Fruit fly (Drosophila melanogaster) whole organism, embryonic: Measurements from ENCODE around the gene Atx-1.

ENCODE experiments used
- Antp ChIP-seq: fragments of 200-800 bp; sonication (Bioruptor generic); optimal IDR thresholded peaks from 3 replicates; lab custom pipeline; 2016; ENCODE audit warnings: missing biosample characterization, missing genetic modification characterization
- Bgb ChIP-seq: fragments of 200-800 bp; sonication (Bioruptor generic); IDR thresholded peaks from 2 replicates; pipeline ENCODE4 v1.3.6; 2022; ENCODE audit warnings: missing biosample characterization, missing genetic modification characterization; ENCODE audit not compliant: partially characterized antibody
- BtbVII ChIP-seq: fragments of 200-800 bp; sonication (Bioruptor generic); optimal IDR thresholded peaks from 3 replicates; lab custom pipeline; 2017; ENCODE audit warnings: missing biosample characterization, mild to moderate bottlenecking, missing genetic modification characterization
- C15 ChIP-seq: fragments of 200-800 bp; sonication (Bioruptor generic); IDR thresholded peaks from 3 replicates; pipeline ENCODE4 v1.3.6; 2022; ENCODE audit warnings: missing biosample characterization, missing genetic modification characterization
- CG10321 ChIP-seq: fragments of 200-800 bp; sonication (Bioruptor generic); IDR thresholded peaks from 2 replicates; pipeline ENCODE4 v1.3.6; 2022; ENCODE audit warnings: missing biosample characterization, missing genetic modification characterization
- CG10654 ChIP-seq: fragments of 200-800 bp; sonication (Bioruptor generic); optimal IDR thresholded peaks from 2 replicates; lab custom pipeline; 2016; ENCODE audit warnings: missing biosample characterization, missing genetic modification characterization
- CG11093 ChIP-seq: fragments of 200-800 bp; sonication (Bioruptor generic); IDR thresholded peaks from 3 replicates; pipeline ENCODE4 v1.3.6; 2022; ENCODE audit warnings: missing biosample characterization, missing genetic modification characterization
- CG12659 ChIP-seq: fragments of 200-800 bp; sonication (Bioruptor generic); optimal IDR thresholded peaks from 3 replicates; lab custom pipeline; 2017; ENCODE audit warnings: mild to moderate bottlenecking, missing biosample characterization, missing genetic modification reagents, missing genetic modification characterization
- CG12769 ChIP-seq: fragments of 200-800 bp; sonication (Bioruptor generic); optimal IDR thresholded peaks from 2 replicates; lab custom pipeline; 2019; ENCODE audit warnings: missing biosample characterization, mild to moderate bottlenecking, missing genetic modification characterization, moderate library complexity
- CG13287 ChIP-seq: fragments of 200-800 bp; sonication (Bioruptor generic); IDR thresholded peaks from 2 replicates; pipeline ENCODE4 v1.3.6; 2022; ENCODE audit warnings: missing biosample characterization, missing genetic modification characterization; ENCODE audit not compliant: partially characterized antibody
- CG15601 ChIP-seq: fragments of 200-800 bp; sonication (Bioruptor generic); optimal IDR thresholded peaks from 3 replicates; lab custom pipeline; 2019; ENCODE audit warnings: missing biosample characterization, mild to moderate bottlenecking, missing genetic modification characterization, moderate library complexity
- CG18599 ChIP-seq: fragments of 200-800 bp; sonication (Bioruptor generic); optimal IDR thresholded peaks from 3 replicates; lab custom pipeline; 2017; ENCODE audit warnings: missing biosample characterization, missing genetic modification characterization, mild to moderate bottlenecking, moderate library complexity, missing genetic modification reagents
- CG2875 ChIP-seq: fragments of 200-800 bp; sonication (Bioruptor generic); optimal IDR thresholded peaks from 2 replicates; lab custom pipeline; 2017; ENCODE audit warnings: missing biosample characterization, mild to moderate bottlenecking, missing genetic modification characterization, missing genetic modification reagents
- CG31365 ChIP-seq: fragments of 200-800 bp; sonication (Bioruptor generic); optimal IDR thresholded peaks from 2 replicates; lab custom pipeline; 2018; ENCODE audit warnings: missing biosample characterization, mild to moderate bottlenecking, missing genetic modification characterization
- CG34224 ChIP-seq: fragments of 200-800 bp; sonication (Bioruptor generic); IDR thresholded peaks from 3 replicates; pipeline ENCODE4 v1.3.6; 2022; ENCODE audit warnings: missing biosample characterization, missing genetic modification characterization; ENCODE audit not compliant: partially characterized antibody
- CG4360 ChIP-seq: fragments of 200-800 bp; sonication (Bioruptor generic); IDR thresholded peaks from 2 replicates; pipeline ENCODE4 v1.3.6; 2022; ENCODE audit warnings: missing biosample characterization, missing genetic modification characterization
- CG4854 ChIP-seq: fragments of 200-800 bp; sonication (Bioruptor generic); optimal IDR thresholded peaks from 2 replicates; lab custom pipeline; 2016; ENCODE audit warnings: missing biosample characterization, missing genetic modification characterization, inconsistent platforms
- CG6765 ChIP-seq: fragments of 200-800 bp; sonication (Bioruptor generic); optimal IDR thresholded peaks from 3 replicates; lab custom pipeline; 2017; ENCODE audit warnings: missing biosample characterization, mild to moderate bottlenecking, missing genetic modification characterization
- CG7271 ChIP-seq: fragments of 200-800 bp; sonication (Bioruptor generic); optimal IDR thresholded peaks from 2 replicates; lab custom pipeline; 2018; ENCODE audit warnings: missing biosample characterization, mild to moderate bottlenecking, missing genetic modification characterization, moderate library complexity
- CG7372 ChIP-seq: fragments of 200-800 bp; sonication (Bioruptor generic); IDR thresholded peaks from 2 replicates; pipeline ENCODE4 v1.3.6; 2022; ENCODE audit warnings: missing biosample characterization, missing genetic modification characterization
- CG7556 ChIP-seq: fragments of 200-800 bp; sonication (Bioruptor generic); optimal IDR thresholded peaks from 2 replicates; lab custom pipeline; 2017; ENCODE audit warnings: missing biosample characterization, mild to moderate bottlenecking, missing genetic modification characterization
- CG8388 ChIP-seq: fragments of 200-800 bp; sonication (Bioruptor generic); optimal IDR thresholded peaks from 2 replicates; lab custom pipeline; 2019; ENCODE audit warnings: missing biosample characterization, mild to moderate bottlenecking, missing genetic modification characterization, moderate library complexity
- CG8765 ChIP-seq: fragments of 200-800 bp; sonication (Bioruptor generic); IDR thresholded peaks from 2 replicates; pipeline ENCODE4 v1.3.6; 2022; ENCODE audit warnings: missing biosample characterization, missing genetic modification characterization
- D19A ChIP-seq: fragments of 200-800 bp; optimal IDR thresholded peaks from 3 replicates; lab custom pipeline; 2019; ENCODE audit warnings: missing biosample characterization, mild to moderate bottlenecking, missing genetic modification characterization, moderate library complexity
- Hey ChIP-seq: fragments of 200-800 bp; sonication (Bioruptor generic); optimal IDR thresholded peaks from 3 replicates; lab custom pipeline; 2018; ENCODE audit warnings: missing biosample characterization, mild to moderate bottlenecking, missing genetic modification characterization
- HmgZ ChIP-seq: fragments of 200-800 bp; sonication (Bioruptor generic); optimal IDR thresholded peaks from 2 replicates; lab custom pipeline; 2018; ENCODE audit warnings: missing biosample characterization, mild to moderate bottlenecking, missing genetic modification characterization
- MBD-R2 ChIP-seq: fragments of 200-800 bp; sonication (Bioruptor generic); IDR thresholded peaks from 2 replicates; pipeline ENCODE4 v1.3.6; 2022; ENCODE audit warnings: missing biosample characterization, missing genetic modification characterization
- Nf-YA ChIP-seq: fragments of 200-800 bp; sonication (Bioruptor generic); IDR thresholded peaks from 2 replicates; pipeline ENCODE4 v1.3.6; 2022; ENCODE audit warnings: missing biosample characterization, missing genetic modification characterization
- NfI ChIP-seq: fragments of 200-800 bp; sonication (Bioruptor generic); optimal IDR thresholded peaks from 3 replicates; lab custom pipeline; 2018; ENCODE audit warnings: missing biosample characterization, mild to moderate bottlenecking, missing genetic modification characterization, moderate library complexity
- Opbp ChIP-seq: fragments of 200-800 bp; sonication (Bioruptor generic); IDR thresholded peaks from 3 replicates; pipeline ENCODE4 v1.3.6; 2022; ENCODE audit warnings: missing biosample characterization, missing genetic modification characterization; ENCODE audit not compliant: partially characterized antibody
- PHDP ChIP-seq: fragments of 200-800 bp; sonication (Bioruptor generic); optimal IDR thresholded peaks from 3 replicates; lab custom pipeline; 2018; ENCODE audit warnings: missing biosample characterization, mild to moderate bottlenecking, missing genetic modification characterization, moderate library complexity
- Rfx ChIP-seq: fragments of 200-800 bp; sonication (Bioruptor generic); IDR thresholded peaks from 2 replicates; pipeline ENCODE4 v1.3.6; 2022; ENCODE audit warnings: missing biosample characterization, missing genetic modification characterization
- Usf ChIP-seq: fragments of 200-800 bp; sonication (Bioruptor generic); optimal IDR thresholded peaks from 2 replicates; lab custom pipeline; 2017; ENCODE audit warnings: missing genotype, missing biosample characterization, missing genetic modification characterization
- ase ChIP-seq: fragments of 200-800 bp; sonication (Bioruptor generic); IDR thresholded peaks from 3 replicates; pipeline ENCODE4 v1.3.6; 2022; ENCODE audit warnings: missing biosample characterization, missing genetic modification characterization
- cas ChIP-seq: fragments of 200-800 bp; sonication (Bioruptor generic); IDR thresholded peaks from 2 replicates; pipeline ENCODE4 v1.3.6; 2022; ENCODE audit warnings: missing biosample characterization, missing genetic modification characterization
- da ChIP-seq: fragments of 200-800 bp; sonication (Bioruptor generic); optimal IDR thresholded peaks from 2 replicates; lab custom pipeline; 2016; ENCODE audit warnings: missing biosample characterization, missing genetic modification characterization
- dmrt99B ChIP-seq: fragments of 200-800 bp; sonication (Bioruptor generic); optimal IDR thresholded peaks from 2 replicates; lab custom pipeline; 2018; ENCODE audit warnings: missing biosample characterization, mild to moderate bottlenecking, missing genetic modification characterization, moderate library complexity
- emc ChIP-seq: fragments of 200-800 bp; sonication (Bioruptor generic); optimal IDR thresholded peaks from 2 replicates; lab custom pipeline; 2016; ENCODE audit warnings: missing biosample characterization, missing genetic modification characterization
- knrl ChIP-seq: fragments of 200-800 bp; sonication (Bioruptor generic); IDR thresholded peaks from 3 replicates; pipeline ENCODE4 v1.3.6; 2022; ENCODE audit warnings: missing biosample characterization, missing genetic modification characterization; ENCODE audit not compliant: partially characterized antibody
- lov ChIP-seq, 2 experiments: fragments of 200-800 bp in 1 of 2; fragments of >200 bp in 1 of 2; sonication (Bioruptor generic) in 1 of 2; IDR thresholded peaks in 1 of 2; optimal IDR thresholded peaks in 1 of 2; 2 replicates in 1 of 2; 3 replicates in 1 of 2; pipeline versions ENCODE4 v1.3.6 to Lab custom; 2017 to 2022; ENCODE audit warnings: missing biosample characterization in 1 of 2, missing genetic modification characterization in 1 of 2
- odd ChIP-seq: fragments of 200-800 bp; sonication (Bioruptor generic); optimal IDR thresholded peaks from 2 replicates; lab custom pipeline; 2017; ENCODE audit warnings: missing biosample characterization, mild to moderate bottlenecking, missing genetic modification characterization
- rib ChIP-seq: fragments of 200-800 bp; sonication (Bioruptor generic); IDR thresholded peaks from 2 replicates; pipeline ENCODE4 v1.3.6; 2022; ENCODE audit warnings: missing biosample characterization, missing genetic modification characterization
- ro ChIP-seq: fragments of 200-800 bp; sonication (Bioruptor generic); IDR thresholded peaks from 2 replicates; pipeline ENCODE4 v1.3.6; 2022; ENCODE audit warnings: missing biosample characterization, missing genetic modification characterization
- sc ChIP-seq, 3 experiments: fragments of >200 bp in 2 of 3; fragments of 200-800 bp in 1 of 3; sonication (Bioruptor generic) in 1 of 3; optimal IDR thresholded peaks; 2 replicates in 2 of 3; 3 replicates in 1 of 3; lab custom pipeline; 2017; ENCODE audit warnings: mild to moderate bottlenecking in 1 of 3, missing biosample characterization in 1 of 3, missing genetic modification characterization in 1 of 3, missing genetic modification reagents in 1 of 3
- scrt ChIP-seq: fragments of 200-800 bp; sonication (Bioruptor generic); optimal IDR thresholded peaks from 2 replicates; lab custom pipeline; 2018; ENCODE audit warnings: missing biosample characterization, mild to moderate bottlenecking, missing genetic modification characterization, moderate library complexity
- so ChIP-seq: fragments of 200-800 bp; sonication (Bioruptor generic); IDR thresholded peaks from 3 replicates; pipeline ENCODE4 v1.3.6; 2022; ENCODE audit warnings: missing biosample characterization, missing genetic modification characterization
- ssp ChIP-seq: fragments of 200-800 bp; sonication (Bioruptor generic); IDR thresholded peaks from 2 replicates; pipeline ENCODE4 v1.3.6; 2022; ENCODE audit warnings: missing biosample characterization, missing genetic modification characterization
- zen2 ChIP-seq: fragments of 200-800 bp; sonication (Bioruptor generic); IDR thresholded peaks from 3 replicates; pipeline ENCODE4 v1.3.6; 2022; ENCODE audit warnings: missing biosample characterization, missing genetic modification characterization; ENCODE audit not compliant: partially characterized antibody

Atx-1 gene

DNA sequence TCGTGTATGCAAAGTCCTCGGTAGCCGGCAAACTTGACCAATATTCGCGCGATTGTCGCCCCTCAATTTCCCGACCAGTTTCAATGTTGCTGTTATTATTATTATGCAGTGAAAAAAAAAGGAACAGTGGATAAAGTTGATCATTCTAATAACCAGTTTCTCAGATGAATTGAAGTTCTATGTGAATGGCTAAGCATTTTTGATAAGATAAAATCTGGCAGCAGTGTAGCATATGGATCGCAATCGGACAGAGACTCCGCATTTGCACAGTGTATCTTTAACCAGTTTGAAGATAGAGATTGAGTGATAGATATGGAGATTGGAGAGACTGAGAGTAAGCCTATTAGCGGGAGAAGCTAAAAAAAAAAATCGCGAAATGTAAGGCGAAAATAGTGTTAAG lies 29.6 kb upstream of the Atx-1 start (continued):
- TF ChIP-seq CG4854 (GFP tag; lab: Kevin White, UChicago) (peak; percentile 32), HmgZ (tag; lab: Kevin White, UChicago) (peak; percentile 60), C15 (peak; percentile 38; the same call in 1 of the 3 replicates), sc (optimal IDR thresholded peaks at IDR 0.05; lab: Kevin White, UChicago) (no peak), sc (GFP tag; optimal IDR thresholded peaks at IDR 0.05; lab: Kevin White, UChicago) (no peak), PHDP (tag; lab: Kevin White, UChicago) (peak; percentile 68), Nf-YA (GFP tag; lab: Robert Waterston, UW) (0 out of 2 replicates have a peak, but pooled peaks have one; percentile 15), CG15601 (tag; lab: Kevin White, UChicago) (no peak), CG2875 (peak; percentile 20), Rfx (GFP tag; lab: Robert Waterston, UW) (peak; percentile 91), MBD-R2 (peak; percentile 52; the same call in 1 of the 2 replicates), BtbVII (peak; percentile 54), scrt (GFP tag; lab: Kevin White, UChicago) (peak; percentile 66), knrl (no peak), dmrt99B (tag; lab: Kevin White, UChicago) (peak; percentile 86), CG8765 (0 out of 2 replicates have a peak, but pooled peaks have one; percentile 24), ssp (GFP tag; lab: Robert Waterston, UW) (peak; percentile 58), CG7372 (GFP tag; lab: Robert Waterston, UW) (peak; percentile 77), CG10321 (no peak), odd (peak; percentile 34), CG7271 (tag; lab: Kevin White, UChicago) (no peak), CG8388 (GFP tag; lab: Kevin White, UChicago) (peak; percentile 55), zen2 (GFP tag; lab: Robert Waterston, UW) (no peak), CG11093 (GFP tag; lab: Robert Waterston, UW) (peak; percentile 52; the same call in 2 of the 3 replicates), Opbp (GFP tag; lab: Robert Waterston, UW) (no peak), CG4360 (GFP tag; lab: Robert Waterston, UW) (no peak), CG7556 (GFP tag; lab: Kevin White, UChicago) (peak; percentile 43), da (peak; percentile 30), so (GFP tag; lab: Robert Waterston, UW) (peak; percentile 66; the same call in 1 of the 3 replicates), Hey (tag; lab: Kevin White, UChicago) (no peak), CG10654 (peak; percentile 53), D19A (tag; lab: Kevin White, UChicago) (no peak), lov (optimal IDR thresholded peaks at IDR 0.05; lab: Kevin White, UChicago) (no peak), lov (GFP tag; IDR thresholded peaks at IDR 0.05; lab: Robert Waterston, UW) (no peak), Antp (GFP tag; lab: Kevin White, UChicago) (peak; percentile 69), Bgb (GFP tag; lab: Robert Waterston, UW) (no peak), NfI (GFP tag; lab: Kevin White, UChicago) (peak; percentile 76), CG12659 (peak; percentile 64), CG6765 (no peak), cas (GFP tag; lab: Robert Waterston, UW) (0 out of 2 replicates have a peak, but pooled peaks have one; percentile 22), CG18599 (peak; percentile 76), CG31365 (tag; lab: Kevin White, UChicago) (peak; percentile 52), Usf (GFP tag; lab: Kevin White, UChicago) (peak; percentile 29), CG13287 (GFP tag; lab: Robert Waterston, UW) (no peak), emc (peak; percentile 41), CG34224 (GFP tag; lab: Robert Waterston, UW) (no peak), CG12769 (tag; lab: Kevin White, UChicago) (peak; percentile 91), rib (GFP tag; lab: Robert Waterston, UW) (peak; percentile 65), ase (GFP tag; lab: Robert Waterston, UW) (peak; percentile 65; the same call in 2 of the 3 replicates), ro (GFP tag; lab: Robert Waterston, UW) (no peak)
